Worm (Caenorhabditis elegans) whole organism, L2 larva: ENCODE data around the gene cut-6.

ENCODE experiments used
- C34F6.9 ChIP-seq: fragments of 150-350 bp; optimal IDR thresholded peaks from 2 replicates; lab custom pipeline; 2014; ENCODE audit warnings: missing biosample characterization, missing genetic modification characterization
- F13H6.1 ChIP-seq: sonication (generic microtip); optimal IDR thresholded peaks from 2 replicates; lab custom pipeline; 2016; ENCODE audit warnings: missing genetic modification characterization, missing compliant biosample characterization
- Y55F3AM.14 ChIP-seq: fragments of 200-800 bp; sonication (Bioruptor generic); optimal IDR thresholded peaks from 2 replicates; lab custom pipeline; 2018; ENCODE audit warnings: mild to moderate bottlenecking, missing genetic modification characterization, missing compliant biosample characterization
- ZK546.5 ChIP-seq: sonication (generic microtip); optimal IDR thresholded peaks from 2 replicates; lab custom pipeline; 2017; ENCODE audit warnings: missing biosample characterization, missing genetic modification characterization
- alr-1 ChIP-seq: fragments of 150-350 bp; optimal IDR thresholded peaks from 2 replicates; lab custom pipeline; 2014; ENCODE audit warnings: missing biosample characterization, missing genetic modification characterization
- ceh-82 ChIP-seq: fragments of 150-350 bp; optimal IDR thresholded peaks from 2 replicates; lab custom pipeline; 2014; ENCODE audit warnings: missing biosample characterization, missing genetic modification characterization
- crh-2 ChIP-seq: sonication (generic microtip); optimal IDR thresholded peaks from 2 replicates; lab custom pipeline; 2017; ENCODE audit warnings: missing biosample characterization, missing genetic modification characterization
- dmd-4 ChIP-seq: sonication (generic microtip); optimal IDR thresholded peaks from 2 replicates; lab custom pipeline; 2017; ENCODE audit warnings: missing biosample characterization, missing genetic modification characterization
- egl-27 ChIP-seq: sonication (generic microtip); optimal IDR thresholded peaks from 3 replicates; lab custom pipeline; 2017; ENCODE audit warnings: missing biosample characterization, missing genetic modification reagents, missing genetic modification characterization
- elt-1 ChIP-seq: fragments of 150-350 bp; optimal IDR thresholded peaks from 2 replicates; lab custom pipeline; 2014; ENCODE audit warnings: missing biosample characterization, missing genetic modification characterization
- gmeb-1 ChIP-seq: fragments of 150-350 bp; optimal IDR thresholded peaks from 2 replicates; lab custom pipeline; 2014; ENCODE audit warnings: missing biosample characterization, missing genetic modification characterization
- lin-11 ChIP-seq: fragments of 150-350 bp; sonication (generic microtip); optimal IDR thresholded peaks from 2 replicates; lab custom pipeline; 2014; ENCODE audit warnings: missing biosample characterization, missing genetic modification characterization, inconsistent platforms, mixed read lengths
- lin-39 ChIP-seq: fragments of 150-350 bp; optimal IDR thresholded peaks from 2 replicates; lab custom pipeline; 2014; ENCODE audit warnings: missing biosample characterization, missing genetic modification reagents, missing genetic modification characterization
- lsy-2 ChIP-seq, 2 experiments: fragments of 150-350 bp in 1 of 2; sonication (generic microtip) in 1 of 2; optimal IDR thresholded peaks; 2 replicates each; lab custom pipeline; 2014 to 2017; ENCODE audit warnings: missing biosample characterization in 2 of 2, missing genetic modification characterization in 2 of 2
- mab-5 ChIP-seq: fragments of 150-350 bp; optimal IDR thresholded peaks from 2 replicates; lab custom pipeline; 2014; ENCODE audit warnings: missing biosample characterization, missing genetic modification characterization
- mdl-1 ChIP-seq, 2 experiments: fragments of 150-350 bp in 1 of 2; sonication (generic microtip) in 1 of 2; optimal IDR thresholded peaks; 2 replicates each; lab custom pipeline; 2017; ENCODE audit warnings: missing biosample characterization in 2 of 2, missing genetic modification characterization in 2 of 2
- nhr-10 ChIP-seq: sonication (generic microtip); optimal IDR thresholded peaks from 2 replicates; lab custom pipeline; 2017; ENCODE audit warnings: missing biosample characterization, missing genetic modification characterization
- nhr-11 ChIP-seq: fragments of 150-350 bp; optimal IDR thresholded peaks from 2 replicates; lab custom pipeline; 2014; ENCODE audit warnings: missing biosample characterization, missing genetic modification characterization
- nhr-23 ChIP-seq: fragments of 150-350 bp; optimal IDR thresholded peaks from 2 replicates; lab custom pipeline; 2014; ENCODE audit warnings: missing biosample characterization, missing genetic modification reagents, missing genetic modification characterization
- nhr-237 ChIP-seq: fragments of 150-350 bp; optimal IDR thresholded peaks from 2 replicates; lab custom pipeline; 2014; ENCODE audit warnings: missing biosample characterization, missing genetic modification characterization
- nhr-6 ChIP-seq: fragments of 150-350 bp; optimal IDR thresholded peaks from 2 replicates; lab custom pipeline; 2014; ENCODE audit warnings: missing biosample characterization, missing genetic modification characterization
- nhr-77 ChIP-seq: fragments of 150-350 bp; optimal IDR thresholded peaks from 2 replicates; lab custom pipeline; 2014; ENCODE audit warnings: missing biosample characterization, missing genetic modification characterization
- sem-4 ChIP-seq: fragments of 150-350 bp; optimal IDR thresholded peaks from 2 replicates; lab custom pipeline; 2014; ENCODE audit warnings: missing biosample characterization, missing genetic modification reagents, missing genetic modification characterization
- skn-1 ChIP-seq: sonication (generic microtip); optimal IDR thresholded peaks from 2 replicates; lab custom pipeline; 2017; ENCODE audit warnings: missing biosample characterization, missing genetic modification characterization
- sma-3 ChIP-seq: sonication (generic microtip); optimal IDR thresholded peaks from 2 replicates; lab custom pipeline; 2016; ENCODE audit warnings: missing genetic modification reagents, missing genetic modification characterization, missing compliant biosample characterization
- sma-9 ChIP-seq, 2 experiments: fragments of 150-350 bp in 1 of 2; sonication (generic microtip) in 1 of 2; optimal IDR thresholded peaks; 2 replicates each; lab custom pipeline; 2014 to 2016; ENCODE audit warnings: missing genetic modification characterization in 2 of 2, mild to moderate bottlenecking in 1 of 2, missing biosample characterization in 1 of 2, missing compliant biosample characterization in 1 of 2, missing genetic modification reagents in 1 of 2, moderate library complexity in 1 of 2
- unc-39 ChIP-seq: fragments of 150-350 bp; optimal IDR thresholded peaks from 2 replicates; lab custom pipeline; 2014; ENCODE audit warnings: missing biosample characterization, missing genetic modification characterization
- unc-55 ChIP-seq: fragments of 150-350 bp; sonication (generic microtip); optimal IDR thresholded peaks from 3 replicates; lab custom pipeline; 2014; ENCODE audit warnings: missing biosample characterization, missing genetic modification reagents, missing genetic modification characterization
- zag-1 ChIP-seq: fragments of 150-350 bp; optimal IDR thresholded peaks from 2 replicates; lab custom pipeline; 2014; ENCODE audit warnings: missing biosample characterization, missing genetic modification characterization
- ztf-1 ChIP-seq: fragments of 200-800 bp; sonication (Bioruptor generic); conservative IDR thresholded peaks from 2 replicates; pipeline ENCODE4 v1.3.6; 2022; ENCODE audit warnings: missing genetic modification characterization, missing compliant biosample characterization
- ztf-11 ChIP-seq: sonication (generic microtip); optimal IDR thresholded peaks from 2 replicates; lab custom pipeline; 2017; ENCODE audit warnings: missing biosample characterization, missing genetic modification characterization

cut-6 gene

DNA sequence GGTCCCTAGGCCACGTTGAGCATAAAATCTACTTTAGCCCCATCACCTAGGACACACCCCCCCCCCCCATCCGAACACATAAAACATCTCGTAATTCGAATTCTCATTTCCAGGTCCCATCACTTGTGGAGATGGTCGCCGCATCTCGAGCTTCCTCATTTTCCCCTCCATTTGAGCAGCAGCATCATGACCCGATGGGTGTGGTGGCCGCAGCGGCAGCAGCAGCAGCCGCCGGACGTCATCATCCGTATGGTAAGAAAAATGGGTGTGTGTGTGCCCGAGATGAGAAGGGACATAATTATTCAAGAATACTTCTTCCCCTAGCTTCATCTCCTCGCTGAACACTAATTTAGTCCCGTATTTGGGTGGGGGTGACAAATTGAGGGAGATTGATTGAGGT lies 10.2 kb downstream of the cut-6 start:
- TF ChIP-seq F13H6.1 (tag; lab: Kevin White, UChicago) (no peak), zag-1 (tag; lab: Kevin White, UChicago) (no peak), ZK546.5 (no peak), lsy-2 (tag; optimal IDR thresholded peaks at IDR 0.05; lab: Kevin White, UChicago) (no peak), lin-11 (tag; lab: Kevin White, UChicago) (no peak), ztf-1 (GFP tag; lab: Robert Waterston, UW) (no peak), nhr-11 (no peak), gmeb-1 (tag; lab: Kevin White, UChicago) (no peak), sma-9 (GFP tag; optimal IDR thresholded peaks at IDR 0.05; lab: Kevin White, UChicago) (no peak), sma-9 (tag; optimal IDR thresholded peaks at IDR 0.05; lab: Kevin White, UChicago) (no peak), mab-5 (tag; lab: Kevin White, UChicago) (no peak), sma-3 (no peak), lin-39 (tag; lab: Kevin White, UChicago) (no peak), unc-55 (GFP tag; lab: Kevin White, UChicago) (no peak), nhr-237 (no peak), nhr-23 (tag; lab: Kevin White, UChicago) (no peak)
- TF ChIP-seq, all 48 proteins: peak for 0

DNA sequence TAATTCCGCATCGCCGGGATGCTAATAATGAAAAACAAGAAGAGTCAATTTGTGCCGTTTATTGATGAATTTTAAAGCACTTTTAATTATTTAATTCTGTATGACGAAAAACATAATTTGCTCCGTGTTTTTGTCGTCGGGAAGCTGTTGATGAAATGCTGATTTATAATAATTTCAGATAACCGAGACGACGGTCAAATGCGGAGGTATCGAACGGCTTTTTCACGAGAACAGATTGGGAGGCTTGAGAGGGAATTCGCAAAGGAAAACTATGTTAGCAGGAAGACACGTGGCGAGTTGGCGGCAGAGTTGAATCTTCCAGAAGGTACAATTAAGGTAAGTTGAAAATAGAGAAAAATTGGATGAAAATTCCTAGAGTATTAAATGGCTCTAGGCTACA lies 12.3 kb downstream of the cut-6 start:
- TF ChIP-seq Y55F3AM.14 (no peak), lin-39 (tag; lab: Kevin White, UChicago) (no peak), C34F6.9 (tag; lab: Kevin White, UChicago) (no peak), F13H6.1 (tag; lab: Kevin White, UChicago) (no peak), lin-11 (tag; lab: Kevin White, UChicago) (no peak), ztf-1 (GFP tag; lab: Robert Waterston, UW) (no peak), lsy-2 (tag; optimal IDR thresholded peaks at IDR 0.05; lab: Kevin White, UChicago) (no peak), gmeb-1 (tag; lab: Kevin White, UChicago) (no peak), egl-27 (tag; lab: Kevin White, UChicago) (no peak), sem-4 (tag; lab: Kevin White, UChicago) (no peak), ztf-11 (no peak), nhr-23 (tag; lab: Kevin White, UChicago) (no peak), mdl-1 (tag; optimal IDR thresholded peaks at IDR 0.05; lab: Kevin White, UChicago) (no peak), nhr-11 (no peak), nhr-6 (no peak), unc-39 (tag; lab: Kevin White, UChicago) (no peak), crh-2 (tag; lab: Kevin White, UChicago) (no peak)

DNA sequence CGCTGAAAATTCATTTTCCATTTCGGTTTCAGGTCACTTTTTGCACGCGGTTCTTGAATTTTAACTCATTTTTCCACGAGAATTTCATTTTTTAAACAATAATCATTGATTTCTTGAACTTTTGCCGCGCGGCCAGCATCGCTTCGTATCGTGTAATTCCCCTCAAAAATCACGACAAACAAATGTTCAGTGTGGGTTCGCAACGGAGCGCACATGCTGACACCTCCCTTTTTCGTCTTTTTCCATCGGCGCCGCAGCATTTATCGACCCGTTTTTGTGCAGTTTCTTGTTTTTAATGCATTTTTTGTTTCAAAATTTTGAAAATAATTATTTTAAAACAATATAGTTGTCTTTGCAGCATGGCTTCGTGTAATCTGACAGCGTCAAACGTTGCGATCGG lies 19.6 kb downstream of the cut-6 start, which contains the start of gene M142.5:
M142.5 (plus strand) TSS at position 352 of the 400 bp plus-strand sequence.
- TF ChIP-seq lsy-2 (tag; optimal IDR thresholded peaks at IDR 0.05; lab: Kevin White, UChicago) (peak in 1 of 2 experiments; percentile 34), alr-1 (tag; lab: Kevin White, UChicago) (no peak), unc-55 (GFP tag; lab: Kevin White, UChicago) (peak; percentile 39), sma-3 (peak; percentile 22), C34F6.9 (tag; lab: Kevin White, UChicago) (peak; percentile 47)

DNA sequence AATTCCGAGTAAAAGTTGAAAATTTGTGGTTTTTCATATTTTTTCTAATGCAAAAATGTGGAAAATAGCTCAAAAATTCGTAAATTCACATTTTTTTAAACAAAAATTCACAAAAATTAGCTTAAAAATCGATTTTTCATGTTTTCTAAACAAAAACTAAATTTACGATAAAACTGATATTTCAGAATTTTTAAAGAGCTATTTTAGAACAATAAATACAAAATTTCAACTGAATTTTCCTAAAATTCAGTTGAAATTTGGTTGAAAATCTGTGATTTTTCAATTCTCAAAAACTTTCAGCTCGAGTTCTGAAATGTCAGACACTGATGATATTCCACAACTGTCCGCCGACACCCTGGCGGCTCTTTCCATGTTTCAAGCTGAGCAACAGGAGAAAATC lies 22.1 kb downstream of the cut-6 start, which contains the start of gene M142.8:
M142.8 (plus strand) TSS at position 301 of the 400 bp plus-strand sequence.
- TF ChIP-seq egl-27 (tag; lab: Kevin White, UChicago) = no peak
- no peak for TF ChIP-seq nhr-23 (tag; lab: Kevin White, UChicago)

DNA sequence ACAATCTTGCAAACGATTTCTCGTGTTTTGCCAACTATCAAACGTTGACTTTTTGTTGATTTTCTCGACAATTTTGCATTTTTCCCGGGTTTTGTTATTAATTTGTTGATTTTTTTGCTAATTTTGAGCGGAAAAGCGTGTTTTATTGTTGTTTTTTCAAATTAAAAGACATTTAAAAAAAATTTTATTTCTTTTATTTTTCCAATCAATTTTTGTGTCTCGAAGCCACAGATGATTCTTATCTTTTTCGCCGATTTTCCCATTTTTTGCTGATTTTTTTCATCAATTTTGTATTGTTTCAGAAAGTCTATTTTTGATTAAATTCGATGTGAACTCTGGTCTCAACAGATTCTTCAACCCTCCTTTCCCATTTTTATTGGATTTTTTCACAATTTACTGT lies 24.7 kb downstream of the cut-6 start, which contains the start of gene rle-1:
rle-1 (plus strand) TSS at position 301 of the 400 bp plus-strand sequence.
- no peak for TF ChIP-seq nhr-77
- TF ChIP-seq sem-4 (tag; lab: Kevin White, UChicago) = no peak
- no peak for TF ChIP-seq skn-1 (tag; lab: Kevin White, UChicago)
- no peak for TF ChIP-seq egl-27 (tag; lab: Kevin White, UChicago)
- no peak for TF ChIP-seq zag-1 (tag; lab: Kevin White, UChicago)
- TF ChIP-seq ceh-82 (tag; lab: Kevin White, UChicago) = no peak
- TF ChIP-seq nhr-23 (tag; lab: Kevin White, UChicago) = no peak
- TF ChIP-seq elt-1 (tag; lab: Kevin White, UChicago) = no peak
- TF ChIP-seq crh-2 (tag; lab: Kevin White, UChicago) = no peak
- no peak for TF ChIP-seq ztf-1 (GFP tag; lab: Robert Waterston, UW)
- no peak for TF ChIP-seq gmeb-1 (tag; lab: Kevin White, UChicago)
- TF ChIP-seq sma-9 (GFP tag; optimal IDR thresholded peaks at IDR 0.05; lab: Kevin White, UChicago) = no peak
- no peak for TF ChIP-seq sma-9 (tag; optimal IDR thresholded peaks at IDR 0.05; lab: Kevin White, UChicago)
- no peak for TF ChIP-seq dmd-4 (tag; lab: Kevin White, UChicago)
- no peak for TF ChIP-seq nhr-10 (tag; lab: Kevin White, UChicago)
